Fruit fly (Drosophila melanogaster) whole organism, embryonic: ENCODE results near the gene CG7656.

Experiments
- Atf-2 ChIP-seq: fragments of 200-800 bp; sonication (Bioruptor generic); optimal IDR thresholded peaks from 2 replicates; lab custom pipeline; 2016; ENCODE audit warnings: missing biosample characterization, missing genetic modification characterization
- B-H2 ChIP-seq: fragments of 200-800 bp; sonication (Bioruptor generic); optimal IDR thresholded peaks from 2 replicates; lab custom pipeline; 2018; ENCODE audit warnings: missing biosample characterization, mild to moderate bottlenecking, missing genetic modification characterization
- BEAF-32 ChIP-seq: fragments of 200-800 bp; sonication (Bioruptor generic); optimal IDR thresholded peaks from 3 replicates; lab custom pipeline; 2017; ENCODE audit warnings: missing biosample characterization, missing genetic modification characterization, mild to moderate bottlenecking, moderate library complexity, missing genetic modification reagents
- BtbVII ChIP-seq: fragments of 200-800 bp; sonication (Bioruptor generic); optimal IDR thresholded peaks from 3 replicates; lab custom pipeline; 2017; ENCODE audit warnings: missing biosample characterization, mild to moderate bottlenecking, missing genetic modification characterization
- CG10209 ChIP-seq: fragments of 200-800 bp; sonication (Bioruptor generic); optimal IDR thresholded peaks from 3 replicates; lab custom pipeline; 2017; ENCODE audit warnings: missing biosample characterization, mild to moderate bottlenecking, missing genetic modification characterization, missing genetic modification reagents
- CG10431 ChIP-seq: fragments of 200-800 bp; sonication (Bioruptor generic); optimal IDR thresholded peaks from 3 replicates; lab custom pipeline; 2018; ENCODE audit warnings: missing biosample characterization, mild to moderate bottlenecking, missing genetic modification characterization
- CG10654 ChIP-seq: fragments of 200-800 bp; sonication (Bioruptor generic); optimal IDR thresholded peaks from 2 replicates; lab custom pipeline; 2016; ENCODE audit warnings: missing biosample characterization, missing genetic modification characterization
- CG1602 ChIP-seq: fragments of 200-800 bp; sonication (Bioruptor generic); optimal IDR thresholded peaks from 3 replicates; lab custom pipeline; 2016; ENCODE audit warnings: missing biosample characterization, missing genetic modification characterization
- CG1603 ChIP-seq: fragments of 200-800 bp; sonication (Bioruptor generic); optimal IDR thresholded peaks from 2 replicates; lab custom pipeline; 2019; ENCODE audit warnings: missing biosample characterization, mild to moderate bottlenecking, missing genetic modification characterization, moderate library complexity
- CG1647 ChIP-seq: fragments of 200-800 bp; sonication (Bioruptor generic); optimal IDR thresholded peaks from 3 replicates; lab custom pipeline; 2016; ENCODE audit warnings: missing biosample characterization, missing genetic modification characterization
- CG1792 ChIP-seq: fragments of 200-800 bp; sonication (Bioruptor generic); optimal IDR thresholded peaks from 2 replicates; lab custom pipeline; 2016; ENCODE audit warnings: missing biosample characterization, missing genetic modification characterization
- CG3163 ChIP-seq: fragments of 200-800 bp; sonication (Bioruptor generic); optimal IDR thresholded peaks from 3 replicates; lab custom pipeline; 2016; ENCODE audit warnings: missing biosample characterization, missing genetic modification characterization
- CG32772 ChIP-seq: fragments of 200-800 bp; sonication (Bioruptor generic); IDR thresholded peaks from 2 replicates; pipeline ENCODE4 v1.3.6; 2022; ENCODE audit warnings: missing biosample characterization, missing genetic modification characterization
- CG6654 ChIP-seq: fragments of 200-800 bp; sonication (Bioruptor generic); optimal IDR thresholded peaks from 2 replicates; lab custom pipeline; 2017; ENCODE audit warnings: missing biosample characterization, mild to moderate bottlenecking, missing genetic modification characterization
- CG7556 ChIP-seq: fragments of 200-800 bp; sonication (Bioruptor generic); optimal IDR thresholded peaks from 2 replicates; lab custom pipeline; 2017; ENCODE audit warnings: missing biosample characterization, mild to moderate bottlenecking, missing genetic modification characterization
- CG7745 ChIP-seq: fragments of 200-800 bp; sonication (Bioruptor generic); optimal IDR thresholded peaks from 2 replicates; lab custom pipeline; 2018; ENCODE audit warnings: missing biosample characterization, mild to moderate bottlenecking, missing genetic modification characterization, moderate library complexity
- CG7839 ChIP-seq: fragments of 200-800 bp; sonication (Bioruptor generic); optimal IDR thresholded peaks from 3 replicates; lab custom pipeline; 2018; ENCODE audit warnings: missing biosample characterization, mild to moderate bottlenecking, missing genetic modification characterization, moderate library complexity
- CG7987 ChIP-seq: fragments of 200-800 bp; sonication (Bioruptor generic); optimal IDR thresholded peaks from 2 replicates; lab custom pipeline; 2018; ENCODE audit warnings: missing biosample characterization, mild to moderate bottlenecking, missing genetic modification characterization, moderate library complexity
- CG9609 ChIP-seq: fragments of 200-800 bp; sonication (Bioruptor generic); optimal IDR thresholded peaks from 3 replicates; lab custom pipeline; 2016; ENCODE audit warnings: missing biosample characterization, missing genetic modification characterization
- CG9797 ChIP-seq: fragments of 200-800 bp; sonication (Bioruptor generic); optimal IDR thresholded peaks from 3 replicates; lab custom pipeline; 2018; ENCODE audit warnings: missing biosample characterization, mild to moderate bottlenecking, missing genetic modification characterization
- Doc3 ChIP-seq: fragments of 200-800 bp; sonication (Bioruptor generic); IDR thresholded peaks from 3 replicates; pipeline ENCODE4 v1.3.6; 2022; ENCODE audit warnings: missing biosample characterization, missing genetic modification characterization; ENCODE audit not compliant: partially characterized antibody
- Drgx ChIP-seq: fragments of 200-800 bp; sonication (Bioruptor generic); IDR thresholded peaks from 2 replicates; pipeline ENCODE4 v1.3.6; 2022; ENCODE audit warnings: missing biosample characterization, missing genetic modification characterization
- HLH3B ChIP-seq: fragments of 200-800 bp; sonication (Bioruptor generic); IDR thresholded peaks from 2 replicates; pipeline ENCODE4 v1.3.6; 2022; ENCODE audit warnings: missing biosample characterization, missing genetic modification characterization
- HmgZ ChIP-seq: fragments of 200-800 bp; sonication (Bioruptor generic); optimal IDR thresholded peaks from 2 replicates; lab custom pipeline; 2018; ENCODE audit warnings: missing biosample characterization, mild to moderate bottlenecking, missing genetic modification characterization
- Hsf ChIP-seq: fragments of 200-800 bp; sonication (Bioruptor generic); optimal IDR thresholded peaks from 3 replicates; lab custom pipeline; 2016; ENCODE audit warnings: missing biosample characterization, missing genetic modification characterization
- Neu2 ChIP-seq: fragments of 200-800 bp; sonication (Bioruptor generic); optimal IDR thresholded peaks from 3 replicates; lab custom pipeline; 2016; ENCODE audit warnings: missing biosample characterization, missing genetic modification characterization, borderline replicate concordance
- Nf-YB ChIP-seq: fragments of 200-800 bp; sonication (Bioruptor generic); optimal IDR thresholded peaks from 3 replicates; lab custom pipeline; 2019; ENCODE audit warnings: missing biosample characterization, mild to moderate bottlenecking, missing genetic modification characterization, moderate library complexity
- Poxn ChIP-seq: fragments of 200-800 bp; sonication (Bioruptor generic); IDR thresholded peaks from 2 replicates; pipeline ENCODE4 v1.3.6; 2022; ENCODE audit warnings: missing biosample characterization, missing genetic modification characterization
- Ravus ChIP-seq: fragments of 200-800 bp; sonication (Bioruptor generic); IDR thresholded peaks from 2 replicates; pipeline ENCODE4 v1.3.6; 2022; ENCODE audit warnings: missing biosample characterization, missing genetic modification characterization
- Side ChIP-seq: fragments of 200-800 bp; sonication (Bioruptor generic); optimal IDR thresholded peaks from 2 replicates; lab custom pipeline; 2016; ENCODE audit warnings: missing biosample characterization, missing genetic modification characterization
- Trl ChIP-seq, 3 experiments: fragments of >200 bp in 2 of 3; fragments of 200-800 bp in 1 of 3; sonication (Bioruptor generic) in 1 of 3; optimal IDR thresholded peaks; 2 replicates in 1 of 3; 3 replicates in 2 of 3; lab custom pipeline; 2016 to 2017; ENCODE audit warnings: missing biosample characterization in 1 of 3, missing genetic modification characterization in 1 of 3
- Usf ChIP-seq: fragments of 200-800 bp; sonication (Bioruptor generic); optimal IDR thresholded peaks from 2 replicates; lab custom pipeline; 2017; ENCODE audit warnings: missing genotype, missing biosample characterization, missing genetic modification characterization
- ac ChIP-seq: fragments of 200-800 bp; sonication (Bioruptor generic); optimal IDR thresholded peaks from 3 replicates; lab custom pipeline; 2017; ENCODE audit warnings: missing biosample characterization, mild to moderate bottlenecking, missing genetic modification characterization
- ato ChIP-seq: fragments of 200-800 bp; sonication (Bioruptor generic); IDR thresholded peaks from 2 replicates; pipeline ENCODE4 v1.3.6; 2022; ENCODE audit warnings: missing biosample characterization, missing genetic modification characterization; ENCODE audit not compliant: partially characterized antibody
- chif ChIP-seq, 2 experiments: fragments of 200-800 bp; sonication (Bioruptor generic); optimal IDR thresholded peaks; 3 replicates each; lab custom pipeline; 2016; ENCODE audit warnings: missing biosample characterization in 2 of 2, missing genetic modification characterization in 2 of 2
- dmrt99B ChIP-seq: fragments of 200-800 bp; sonication (Bioruptor generic); optimal IDR thresholded peaks from 2 replicates; lab custom pipeline; 2018; ENCODE audit warnings: missing biosample characterization, mild to moderate bottlenecking, missing genetic modification characterization, moderate library complexity
- fd3F ChIP-seq: fragments of 200-800 bp; sonication (Bioruptor generic); optimal IDR thresholded peaks from 2 replicates; lab custom pipeline; 2018; ENCODE audit warnings: missing biosample characterization, mild to moderate bottlenecking, missing genetic modification characterization, moderate library complexity
- gcm ChIP-seq: fragments of 200-800 bp; sonication (Bioruptor generic); optimal IDR thresholded peaks from 2 replicates; lab custom pipeline; 2019; ENCODE audit warnings: missing biosample characterization, mild to moderate bottlenecking, missing genetic modification characterization, moderate library complexity
- hkb ChIP-seq, 2 experiments: fragments of 200-800 bp in 1 of 2; fragments of >200 bp in 1 of 2; sonication (Bioruptor generic) in 1 of 2; IDR thresholded peaks in 1 of 2; optimal IDR thresholded peaks in 1 of 2; 2 replicates each; pipeline versions ENCODE4 v1.3.6 to Lab custom; 2017 to 2022; ENCODE audit warnings: missing biosample characterization in 1 of 2, missing genetic modification characterization in 1 of 2
- kni ChIP-seq: fragments of 200-800 bp; sonication (Bioruptor generic); optimal IDR thresholded peaks from 3 replicates; lab custom pipeline; 2017; ENCODE audit warnings: mild to moderate bottlenecking, missing biosample characterization, missing genetic modification reagents, missing genetic modification characterization
- mirr ChIP-seq: fragments of 200-800 bp; sonication (Bioruptor generic); optimal IDR thresholded peaks from 3 replicates; lab custom pipeline; 2018; ENCODE audit warnings: missing biosample characterization, mild to moderate bottlenecking, missing genetic modification characterization
- psq ChIP-seq: fragments of 200-800 bp; sonication (Bioruptor generic); optimal IDR thresholded peaks from 2 replicates; lab custom pipeline; 2017; ENCODE audit warnings: missing biosample characterization, missing genetic modification characterization
- salm ChIP-seq: fragments of 200-800 bp; sonication (Bioruptor generic); optimal IDR thresholded peaks from 2 replicates; lab custom pipeline; 2018; ENCODE audit warnings: missing biosample characterization, mild to moderate bottlenecking, missing genetic modification characterization
- scrt ChIP-seq: fragments of 200-800 bp; sonication (Bioruptor generic); optimal IDR thresholded peaks from 2 replicates; lab custom pipeline; 2018; ENCODE audit warnings: missing biosample characterization, mild to moderate bottlenecking, missing genetic modification characterization, moderate library complexity

The CG7656 gene

dm6 chr3L:15535800-15536225, 52.2 kb downstream of the CG7656 start (continued):
- TF ChIP-seq hkb (optimal IDR thresholded peaks at IDR 0.05; lab: Kevin White, UChicago) (no peak), hkb (GFP tag; IDR thresholded peaks at IDR 0.05; lab: Robert Waterston, UW) (no peak), gcm (GFP tag; lab: Kevin White, UChicago) (no peak), Hsf (no peak), psq (GFP tag; lab: Kevin White, UChicago) (no peak), Poxn (GFP tag; lab: Robert Waterston, UW) (no peak), fd3F (GFP tag; lab: Kevin White, UChicago) (no peak), Doc3 (no peak), CG7987 (GFP tag; lab: Kevin White, UChicago) (no peak), BEAF-32 (no peak), ac (GFP tag; lab: Kevin White, UChicago) (no peak), B-H2 (GFP tag; lab: Kevin White, UChicago) (no peak), CG10431 (no peak), Trl (optimal IDR thresholded peaks at IDR 0.05; lab: Kevin White, UChicago) (peak; percentile 53 to 57), Trl (GFP tag; optimal IDR thresholded peaks at IDR 0.05; lab: Kevin White, UChicago) (no peak), ato (GFP tag; lab: Robert Waterston, UW) (no peak), Side (GFP tag; lab: Kevin White, UChicago) (no peak), BtbVII (GFP tag; lab: Kevin White, UChicago) (no peak), Nf-YB (GFP tag; lab: Kevin White, UChicago) (peak; percentile 47), scrt (GFP tag; lab: Kevin White, UChicago) (peak; percentile 95), CG9609 (GFP tag; lab: Kevin White, UChicago) (no peak), Ravus (GFP tag; lab: Robert Waterston, UW) (no peak), Usf (no peak), CG7839 (tag; lab: Kevin White, UChicago) (no peak), Drgx (GFP tag; lab: Robert Waterston, UW) (no peak), Atf-2 (no peak), mirr (GFP tag; lab: Kevin White, UChicago) (no peak), CG3163 (GFP tag; lab: Kevin White, UChicago) (peak; percentile 75), CG6654 (GFP tag; lab: Kevin White, UChicago) (no peak), CG7556 (GFP tag; lab: Kevin White, UChicago) (no peak), CG7745 (tag; lab: Kevin White, UChicago) (no peak), dmrt99B (tag; lab: Kevin White, UChicago) (no peak), CG1603 (tag; lab: Kevin White, UChicago) (no peak), CG10654 (GFP tag; lab: Kevin White, UChicago) (no peak), HmgZ (no peak), CG9797 (no peak), CG32772 (GFP tag; lab: Robert Waterston, UW) (no peak), CG1792 (GFP tag; lab: Kevin White, UChicago) (no peak), CG10209 (GFP tag; lab: Kevin White, UChicago) (no peak), Neu2 (no peak), CG1647 (GFP tag; lab: Kevin White, UChicago) (no peak), HLH3B (GFP tag; lab: Robert Waterston, UW) (no peak), salm (tag; lab: Kevin White, UChicago) (no peak), CG1602 (no peak), chif (GFP tag; optimal IDR thresholded peaks at IDR 0.05; lab: Kevin White, UChicago) (no peak), kni (GFP tag; lab: Kevin White, UChicago) (peak; percentile 70)
